Fruit fly (Drosophila melanogaster) whole organism, embryonic: Measurements from ENCODE around the gene mRpL30.

Source experiments
- Ada2b ChIP-seq: fragments of 200-800 bp; sonication (Bioruptor generic); IDR thresholded peaks from 2 replicates; pipeline ENCODE4 v1.3.6; 2022; ENCODE audit warnings: missing biosample characterization, missing genetic modification characterization
- Bdp1 ChIP-seq: fragments of 200-800 bp; sonication (Bioruptor generic); optimal IDR thresholded peaks from 3 replicates; lab custom pipeline; 2016; ENCODE audit warnings: missing biosample characterization, missing genetic modification characterization
- CG10209 ChIP-seq: fragments of 200-800 bp; sonication (Bioruptor generic); optimal IDR thresholded peaks from 3 replicates; lab custom pipeline; 2017; ENCODE audit warnings: missing biosample characterization, mild to moderate bottlenecking, missing genetic modification characterization, missing genetic modification reagents
- CG10267 ChIP-seq: fragments of 200-800 bp; sonication (Bioruptor generic); optimal IDR thresholded peaks from 2 replicates; lab custom pipeline; 2018; ENCODE audit warnings: missing biosample characterization, mild to moderate bottlenecking, missing genetic modification characterization, moderate library complexity
- CG10274 ChIP-seq: fragments of 200-800 bp; sonication (Bioruptor generic); optimal IDR thresholded peaks from 3 replicates; lab custom pipeline; 2017; ENCODE audit warnings: missing biosample characterization, mild to moderate bottlenecking, missing genetic modification characterization
- CG11504 ChIP-seq: fragments of 200-800 bp; sonication (Bioruptor generic); optimal IDR thresholded peaks from 3 replicates; lab custom pipeline; 2019; ENCODE audit warnings: missing biosample characterization, mild to moderate bottlenecking, missing genetic modification characterization, moderate library complexity
- CG11560 ChIP-seq: fragments of 200-800 bp; sonication (Bioruptor generic); IDR thresholded peaks from 3 replicates; pipeline ENCODE4 v1.3.6; 2022; ENCODE audit warnings: missing biosample characterization, missing genetic modification characterization
- CG11695 ChIP-seq: fragments of 200-800 bp; sonication (Bioruptor generic); IDR thresholded peaks from 3 replicates; pipeline ENCODE4 v1.3.6; 2022; ENCODE audit warnings: missing biosample characterization, missing genetic modification characterization
- CG13775 ChIP-seq: fragments of 200-800 bp; sonication (Bioruptor generic); optimal IDR thresholded peaks from 3 replicates; lab custom pipeline; 2017; ENCODE audit warnings: missing biosample characterization, mild to moderate bottlenecking, missing genetic modification characterization
- CG15073 ChIP-seq: fragments of 200-800 bp; sonication (Bioruptor generic); optimal IDR thresholded peaks from 2 replicates; lab custom pipeline; 2016; ENCODE audit warnings: missing biosample characterization, missing genetic modification characterization
- CG15479 ChIP-seq: fragments of 200-800 bp; sonication (Bioruptor generic); optimal IDR thresholded peaks from 3 replicates; lab custom pipeline; 2019; ENCODE audit warnings: missing biosample characterization, mild to moderate bottlenecking, missing genetic modification characterization, moderate library complexity
- CG15696 ChIP-seq: fragments of 200-800 bp; sonication (Bioruptor generic); optimal IDR thresholded peaks from 2 replicates; lab custom pipeline; 2019; ENCODE audit warnings: missing biosample characterization, mild to moderate bottlenecking, missing genetic modification characterization, moderate library complexity
- CG16815 ChIP-seq: fragments of 200-800 bp; sonication (Bioruptor generic); optimal IDR thresholded peaks from 3 replicates; lab custom pipeline; 2017; ENCODE audit warnings: missing biosample characterization, mild to moderate bottlenecking, missing genetic modification characterization
- CG16863 ChIP-seq: fragments of 200-800 bp; sonication (Bioruptor generic); optimal IDR thresholded peaks from 3 replicates; lab custom pipeline; 2016; ENCODE audit warnings: missing biosample characterization, missing genetic modification characterization
- CG17912 ChIP-seq: fragments of 200-800 bp; sonication (Bioruptor generic); optimal IDR thresholded peaks from 2 replicates; lab custom pipeline; 2018; ENCODE audit warnings: missing biosample characterization, mild to moderate bottlenecking, missing genetic modification characterization
- CG18764 ChIP-seq: fragments of 200-800 bp; sonication (Bioruptor generic); optimal IDR thresholded peaks from 3 replicates; lab custom pipeline; 2016; ENCODE audit warnings: missing biosample characterization, missing genetic modification characterization
- CG2120 ChIP-seq: fragments of 200-800 bp; sonication (Bioruptor generic); optimal IDR thresholded peaks from 3 replicates; lab custom pipeline; 2016; ENCODE audit warnings: missing biosample characterization, missing genetic modification characterization
- CG30403 ChIP-seq: fragments of 200-800 bp; sonication (Bioruptor generic); optimal IDR thresholded peaks from 3 replicates; lab custom pipeline; 2016; ENCODE audit warnings: missing biosample characterization, missing genetic modification characterization
- CG31441 ChIP-seq: fragments of 200-800 bp; sonication (Bioruptor generic); IDR thresholded peaks from 2 replicates; pipeline ENCODE4 v1.3.6; 2022; ENCODE audit warnings: missing biosample characterization, missing genetic modification characterization
- CG34422 ChIP-seq: fragments of 200-800 bp; sonication (Bioruptor generic); IDR thresholded peaks from 3 replicates; pipeline ENCODE4 v1.3.6; 2022; ENCODE audit warnings: missing biosample characterization, missing genetic modification characterization
- CG4424 ChIP-seq: fragments of 200-800 bp; sonication (Bioruptor generic); optimal IDR thresholded peaks from 3 replicates; lab custom pipeline; 2016; ENCODE audit warnings: missing biosample characterization, missing genetic modification characterization
- CG4617 ChIP-seq: fragments of 200-800 bp; sonication (Bioruptor generic); optimal IDR thresholded peaks from 3 replicates; lab custom pipeline; 2016; ENCODE audit warnings: missing biosample characterization, missing genetic modification characterization, borderline replicate concordance
- CG4854 ChIP-seq: fragments of 200-800 bp; sonication (Bioruptor generic); optimal IDR thresholded peaks from 2 replicates; lab custom pipeline; 2016; ENCODE audit warnings: missing biosample characterization, missing genetic modification characterization, inconsistent platforms
- CG6254 ChIP-seq: fragments of 200-800 bp; sonication (Bioruptor generic); optimal IDR thresholded peaks from 3 replicates; lab custom pipeline; 2017; ENCODE audit warnings: mild to moderate bottlenecking, missing biosample characterization, missing genetic modification reagents, missing genetic modification characterization
- Elba2 ChIP-seq: fragments of 200-800 bp; sonication (Bioruptor generic); optimal IDR thresholded peaks from 3 replicates; lab custom pipeline; 2016; ENCODE audit warnings: missing biosample characterization, missing genetic modification characterization
- HLH54F ChIP-seq: fragments of 200-800 bp; sonication (Bioruptor generic); optimal IDR thresholded peaks from 3 replicates; lab custom pipeline; 2016; ENCODE audit warnings: missing biosample characterization, missing genetic modification characterization
- Hmr ChIP-seq: fragments of 200-800 bp; sonication (Bioruptor generic); optimal IDR thresholded peaks from 3 replicates; lab custom pipeline; 2017; ENCODE audit warnings: mild to moderate bottlenecking, missing biosample characterization, missing genetic modification reagents, missing genetic modification characterization
- MESR4 ChIP-seq: fragments of 200-800 bp; sonication (Bioruptor generic); optimal IDR thresholded peaks from 2 replicates; lab custom pipeline; 2018; ENCODE audit warnings: missing biosample characterization, mild to moderate bottlenecking, missing genetic modification characterization, moderate library complexity
- Mrtf ChIP-seq: fragments of 200-800 bp; sonication (Bioruptor generic); IDR thresholded peaks from 3 replicates; pipeline ENCODE4 v1.3.6; 2022; ENCODE audit warnings: missing biosample characterization, missing genetic modification characterization
- Six4 ChIP-seq: fragments of 200-800 bp; sonication (Bioruptor generic); optimal IDR thresholded peaks from 2 replicates; lab custom pipeline; 2016; ENCODE audit warnings: missing biosample characterization, missing genetic modification characterization
- Sox102F ChIP-seq: fragments of 200-800 bp; sonication (Bioruptor generic); optimal IDR thresholded peaks from 2 replicates; lab custom pipeline; 2018; ENCODE audit warnings: missing biosample characterization, mild to moderate bottlenecking, missing genetic modification characterization, moderate library complexity
- Ssrp ChIP-seq: fragments of 200-800 bp; sonication (Bioruptor generic); optimal IDR thresholded peaks from 2 replicates; lab custom pipeline; 2018; ENCODE audit warnings: missing biosample characterization, mild to moderate bottlenecking, missing genetic modification characterization, moderate library complexity
- Xbp1 ChIP-seq: fragments of 200-800 bp; sonication (Bioruptor generic); optimal IDR thresholded peaks from 3 replicates; lab custom pipeline; 2016; ENCODE audit warnings: missing biosample characterization, mild to moderate bottlenecking, missing genetic modification characterization
- abd-A ChIP-seq: fragments of 200-800 bp; sonication (Bioruptor generic); optimal IDR thresholded peaks from 3 replicates; lab custom pipeline; 2019; ENCODE audit warnings: missing biosample characterization, mild to moderate bottlenecking, missing genetic modification characterization, moderate library complexity
- bab2 ChIP-seq: fragments of 200-800 bp; sonication (Bioruptor generic); optimal IDR thresholded peaks from 2 replicates; lab custom pipeline; 2016; ENCODE audit warnings: missing biosample characterization, missing genetic modification characterization
- bsh ChIP-seq, 2 experiments: fragments of 200-800 bp; sonication (Bioruptor generic); optimal IDR thresholded peaks; 2 replicates each; lab custom pipeline; 2017 to 2018; ENCODE audit warnings: mild to moderate bottlenecking in 2 of 2, missing biosample characterization in 2 of 2, missing genetic modification characterization in 2 of 2, moderate library complexity in 1 of 2
- chif ChIP-seq, 2 experiments: fragments of 200-800 bp; sonication (Bioruptor generic); optimal IDR thresholded peaks; 3 replicates each; lab custom pipeline; 2016; ENCODE audit warnings: missing biosample characterization in 2 of 2, missing genetic modification characterization in 2 of 2
- dati ChIP-seq: fragments of 200-800 bp; sonication (Bioruptor generic); IDR thresholded peaks from 2 replicates; pipeline ENCODE4 v1.3.6; 2022; ENCODE audit warnings: missing biosample characterization, missing genetic modification characterization
- gcm ChIP-seq: fragments of 200-800 bp; sonication (Bioruptor generic); optimal IDR thresholded peaks from 2 replicates; lab custom pipeline; 2019; ENCODE audit warnings: missing biosample characterization, mild to moderate bottlenecking, missing genetic modification characterization, moderate library complexity
- gfzf ChIP-seq: fragments of 200-800 bp; sonication (Bioruptor generic); optimal IDR thresholded peaks from 2 replicates; lab custom pipeline; 2016; ENCODE audit warnings: missing biosample characterization, mild to moderate bottlenecking, missing genetic modification characterization, moderate library complexity
- jumu ChIP-seq: fragments of 200-800 bp; sonication (Bioruptor generic); optimal IDR thresholded peaks from 3 replicates; lab custom pipeline; 2016; ENCODE audit warnings: missing biosample characterization, missing genetic modification characterization
- kni ChIP-seq: fragments of 200-800 bp; sonication (Bioruptor generic); optimal IDR thresholded peaks from 3 replicates; lab custom pipeline; 2017; ENCODE audit warnings: mild to moderate bottlenecking, missing biosample characterization, missing genetic modification reagents, missing genetic modification characterization
- lbe ChIP-seq: fragments of 200-800 bp; sonication (Bioruptor generic); optimal IDR thresholded peaks from 2 replicates; lab custom pipeline; 2016; ENCODE audit warnings: missing biosample characterization, mild to moderate bottlenecking, missing genetic modification characterization
- lilli ChIP-seq: fragments of 200-800 bp; sonication (Bioruptor generic); optimal IDR thresholded peaks from 3 replicates; lab custom pipeline; 2016; ENCODE audit warnings: missing biosample characterization, missing genetic modification characterization
- maf-S ChIP-seq: fragments of 200-800 bp; sonication (Bioruptor generic); optimal IDR thresholded peaks from 2 replicates; lab custom pipeline; 2016; ENCODE audit warnings: missing biosample characterization, missing genetic modification characterization
- onecut ChIP-seq: fragments of 200-800 bp; sonication (Bioruptor generic); IDR thresholded peaks from 2 replicates; pipeline ENCODE4 v1.3.6; 2022; ENCODE audit warnings: missing biosample characterization, missing genetic modification characterization
- p53 ChIP-seq: fragments of 200-800 bp; sonication (Bioruptor generic); optimal IDR thresholded peaks from 2 replicates; lab custom pipeline; 2016; ENCODE audit warnings: missing biosample characterization, missing genetic modification characterization
- pnt ChIP-seq: fragments of 200-800 bp; sonication (Bioruptor generic); optimal IDR thresholded peaks from 3 replicates; lab custom pipeline; 2016; ENCODE audit warnings: missing biosample characterization, missing genetic modification characterization
- shn ChIP-seq: fragments of 200-800 bp; sonication (Bioruptor generic); optimal IDR thresholded peaks from 3 replicates; lab custom pipeline; 2016; ENCODE audit warnings: missing biosample characterization, missing genetic modification characterization
- usp ChIP-seq: fragments of >200 bp; optimal IDR thresholded peaks from 2 replicates; lab custom pipeline; 2017; ENCODE audit warnings: missing biosample characterization, missing genetic modification characterization

mRpL30 gene

DNA sequence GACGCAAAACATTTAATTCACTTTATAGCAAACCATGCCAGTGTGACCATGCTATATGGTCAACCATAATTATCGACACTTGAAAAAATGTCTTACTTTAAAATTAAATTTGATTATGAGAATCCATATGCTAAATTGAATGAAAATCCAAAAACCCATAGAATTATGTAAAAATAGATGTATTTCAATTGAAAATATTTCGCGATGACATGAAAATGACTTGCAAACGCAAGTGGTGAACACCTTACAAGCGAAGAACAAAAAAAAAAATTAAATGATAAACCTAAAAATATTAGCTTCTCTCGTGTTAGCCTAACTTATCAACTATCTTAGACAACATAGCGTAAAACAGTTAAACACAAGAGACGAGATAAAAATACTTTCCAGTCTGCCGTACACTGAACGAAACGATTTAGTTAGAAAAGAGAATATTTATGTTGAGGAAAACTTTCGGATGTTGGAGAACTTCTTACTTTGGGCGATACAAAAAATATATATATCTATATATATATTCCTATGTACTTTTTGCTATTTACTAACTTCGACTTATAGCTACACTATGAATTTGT is 32.2 kb downstream of the mRpL30 start (continued):
- TF ChIP-seq CG4854 (GFP tag; lab: Kevin White, UChicago) (no peak), maf-S (GFP tag; lab: Kevin White, UChicago) (peak; percentile 49), jumu (GFP tag; lab: Kevin White, UChicago) (peak; percentile 40), abd-A (tag; lab: Kevin White, UChicago) (no peak), CG16815 (no peak), MESR4 (GFP tag; lab: Kevin White, UChicago) (no peak), CG15696 (tag; lab: Kevin White, UChicago) (peak; percentile 19), CG6254 (GFP tag; lab: Kevin White, UChicago) (peak; percentile 39), lbe (GFP tag; lab: Kevin White, UChicago) (no peak), CG11695 (GFP tag; lab: Robert Waterston, UW) (peak; percentile 67; the same call in 2 of the 3 replicates), HLH54F (GFP tag; lab: Kevin White, UChicago) (peak; percentile 59), kni (GFP tag; lab: Kevin White, UChicago) (no peak), CG4424 (peak; percentile 58), dati (GFP tag; lab: Robert Waterston, UW) (no peak), Ssrp (peak; percentile 36), pnt (peak; percentile 56), CG10274 (GFP tag; lab: Kevin White, UChicago) (no peak), CG10209 (GFP tag; lab: Kevin White, UChicago) (peak; percentile 51), CG10267 (peak; percentile 54), p53 (no peak), bsh (GFP tag; optimal IDR thresholded peaks at IDR 0.05; lab: Kevin White, UChicago) (peak; percentile 30 to 58), CG18764 (GFP tag; lab: Kevin White, UChicago) (peak; percentile 26), CG13775 (GFP tag; lab: Kevin White, UChicago) (peak; percentile 45), chif (GFP tag; optimal IDR thresholded peaks at IDR 0.05; lab: Kevin White, UChicago) (peak in 1 of 2 experiments; percentile 48), Hmr (GFP tag; lab: Kevin White, UChicago) (peak; percentile 27), CG31441 (GFP tag; lab: Robert Waterston, UW) (peak; percentile 55; the same call in 1 of the 2 replicates), Bdp1 (no peak), onecut (GFP tag; lab: Robert Waterston, UW) (no peak; the same call in 1 of the 2 replicates), CG34422 (peak; percentile 52; the same call in 2 of the 3 replicates), Xbp1 (peak; percentile 65), CG11504 (tag; lab: Kevin White, UChicago) (peak; percentile 63), CG15073 (GFP tag; lab: Kevin White, UChicago) (no peak), gcm (peak; percentile 3), usp (GFP tag; lab: Kevin White, UChicago) (no peak), CG17912 (GFP tag; lab: Kevin White, UChicago) (no peak), lilli (GFP tag; lab: Kevin White, UChicago) (peak; percentile 70), bab2 (GFP tag; lab: Kevin White, UChicago) (peak; percentile 45), Elba2 (GFP tag; lab: Kevin White, UChicago) (no peak), Ada2b (GFP tag; lab: Robert Waterston, UW) (no peak; the same call in 1 of the 2 replicates), CG16863 (GFP tag; lab: Kevin White, UChicago) (peak; percentile 61), shn (GFP tag; lab: Kevin White, UChicago) (peak; percentile 3), CG11560 (no peak), CG2120 (GFP tag; lab: Kevin White, UChicago) (peak; percentile 69), Six4 (GFP tag; lab: Kevin White, UChicago) (no peak), CG15479 (no peak), CG4617 (GFP tag; lab: Kevin White, UChicago) (no peak), CG30403 (GFP tag; lab: Kevin White, UChicago) (peak; percentile 76), Mrtf (GFP tag; lab: Robert Waterston, UW) (no peak), Sox102F (GFP tag; lab: Kevin White, UChicago) (peak; percentile 64), gfzf (GFP tag; lab: Kevin White, UChicago) (no peak)
